Worm (Caenorhabditis elegans) whole organism, midembryonic: ENCODE results near the gene nhr-31.

ENCODE experiments used
- T22C8.4 ChIP-seq: fragments of 200-800 bp; sonication (Bioruptor generic); IDR thresholded peaks from 2 replicates; pipeline ENCODE4 v1.3.6; 2022; ENCODE audit warnings: missing genetic modification characterization, missing compliant biosample characterization
- cog-1 ChIP-seq: sonication (generic microtip); optimal IDR thresholded peaks from 2 replicates; lab custom pipeline; 2016; ENCODE audit warnings: missing genetic modification characterization, missing compliant biosample characterization
- flt-1 ChIP-seq: fragments of 200-800 bp; sonication (Bioruptor generic); IDR thresholded peaks from 2 replicates; pipeline ENCODE4 v1.3.6; 2022; ENCODE audit warnings: missing genetic modification characterization, missing compliant biosample characterization
- med-1 ChIP-seq: sonication (generic microtip); optimal IDR thresholded peaks from 2 replicates; lab custom pipeline; 2017; ENCODE audit warnings: missing genetic modification characterization, mild to moderate bottlenecking, missing compliant biosample characterization, antibody characterized with exemption, missing genetic modification reagents; ENCODE audit not compliant: insufficient read depth
- ref-1 ChIP-seq: fragments of 200-800 bp; sonication (Bioruptor generic); conservative IDR thresholded peaks from 2 replicates; pipeline ENCODE4 v1.3.6; 2022; ENCODE audit warnings: missing genetic modification reagents, missing genetic modification characterization, missing compliant biosample characterization
- tab-1 ChIP-seq: fragments of 200-800 bp; sonication (Bioruptor generic); IDR thresholded peaks from 2 replicates; pipeline ENCODE4 v1.3.6; 2022; ENCODE audit warnings: missing genetic modification characterization, missing compliant biosample characterization
- ztf-29 ChIP-seq: fragments of 200-800 bp; sonication (Bioruptor generic); IDR thresholded peaks from 2 replicates; pipeline ENCODE4 v1.3.6; 2022; ENCODE audit warnings: missing genetic modification reagents, missing genetic modification characterization, missing compliant biosample characterization

DNA sequence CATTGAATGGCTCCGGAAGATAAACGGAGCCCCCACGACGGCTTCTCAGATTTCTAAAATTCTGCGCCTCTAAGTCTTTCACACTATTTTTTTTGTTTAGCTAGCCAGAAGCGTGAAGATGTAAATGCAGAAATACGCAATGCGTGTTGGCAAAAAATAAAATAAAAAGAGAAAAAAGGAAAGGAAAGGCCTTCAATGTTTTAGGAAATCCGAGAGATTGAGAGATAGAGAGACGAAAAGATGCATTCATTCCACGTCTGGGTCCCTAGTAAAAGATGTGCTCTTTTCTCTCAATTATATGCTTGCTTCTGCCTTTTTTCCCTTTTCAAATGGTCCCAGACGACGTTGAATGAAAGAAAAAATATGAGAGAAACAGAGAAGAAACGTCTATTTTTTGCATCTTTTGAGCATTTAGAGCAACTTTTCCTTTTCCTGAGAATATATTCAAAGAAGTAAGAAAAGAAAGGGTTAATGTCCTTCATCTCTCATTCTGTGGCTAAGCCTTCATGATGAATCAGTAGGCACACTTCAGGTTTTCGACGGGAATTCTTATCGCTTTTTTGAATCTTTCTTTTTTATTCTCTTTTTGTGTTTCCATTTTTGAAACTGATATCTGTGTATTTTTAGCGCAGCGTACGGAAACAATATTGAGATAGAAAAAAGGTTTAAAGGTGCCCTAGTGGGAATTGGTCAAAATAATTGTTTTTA is 11.5 kb upstream of the nhr-31 start:
- TF ChIP-seq med-1, result no peak
- no peak for TF ChIP-seq cog-1 (tag; lab: Kevin White, UChicago)
- TF ChIP-seq T22C8.4 (GFP tag; lab: Robert Waterston, UW), result no peak
- TF ChIP-seq flt-1, result no peak
- no peak for TF ChIP-seq ref-1 (GFP tag; lab: Robert Waterston, UW)
- no peak for TF ChIP-seq ztf-29
- TF ChIP-seq tab-1 (GFP tag; lab: Robert Waterston, UW), result no peak
